Worm (Caenorhabditis elegans) whole organism, L3 larva: ENCODE results near the gene B0280.17.

Source experiments
- R02D3.7 ChIP-seq: fragments of 150-350 bp; optimal IDR thresholded peaks from 2 replicates; lab custom pipeline; 2014; ENCODE audit warnings: missing biosample characterization, missing genetic modification characterization
- aly-2 ChIP-seq: fragments of 150-350 bp; optimal IDR thresholded peaks from 2 replicates; lab custom pipeline; 2014; ENCODE audit warnings: missing biosample characterization, missing genetic modification characterization
- ama-1 ChIP-seq: fragments of 150-350 bp; optimal IDR thresholded peaks from 2 replicates; lab custom pipeline; 2018
- ceh-16 ChIP-seq: sonication (generic microtip); optimal IDR thresholded peaks from 2 replicates; lab custom pipeline; 2017; ENCODE audit warnings: missing biosample characterization, missing genetic modification characterization
- ceh-28 ChIP-seq: fragments of 150-350 bp; optimal IDR thresholded peaks from 2 replicates; lab custom pipeline; 2014; ENCODE audit warnings: missing biosample characterization, missing genetic modification reagents, missing genetic modification characterization
- ceh-9 ChIP-seq: sonication (generic microtip); optimal IDR thresholded peaks from 2 replicates; lab custom pipeline; 2018; ENCODE audit warnings: missing biosample characterization, missing genetic modification characterization
- daf-12 ChIP-seq: fragments of 150-350 bp; optimal IDR thresholded peaks from 2 replicates; lab custom pipeline; 2014; ENCODE audit warnings: missing biosample characterization, missing genetic modification reagents, missing genetic modification characterization
- egl-27 ChIP-seq: sonication (generic microtip); optimal IDR thresholded peaks from 4 replicates; lab custom pipeline; 2017; ENCODE audit warnings: missing biosample characterization, missing genetic modification reagents, missing genetic modification characterization
- elt-1 ChIP-seq: fragments of 150-350 bp; optimal IDR thresholded peaks from 2 replicates; lab custom pipeline; 2014; ENCODE audit warnings: missing biosample characterization, missing genetic modification characterization
- elt-2 ChIP-seq: sonication (generic microtip); optimal IDR thresholded peaks from 2 replicates; lab custom pipeline; 2016; ENCODE audit warnings: missing genetic modification reagents, mild to moderate bottlenecking, missing genetic modification characterization, missing compliant biosample characterization
- elt-3 ChIP-seq, 3 experiments: fragments of 150-350 bp in 1 of 3; sonication (generic microtip) in 2 of 3; optimal IDR thresholded peaks; 2 replicates in 2 of 3; 4 replicates in 1 of 3; lab custom pipeline; 2014 to 2017; ENCODE audit warnings: missing biosample characterization in 3 of 3, missing genetic modification characterization in 3 of 3
- fkh-2 ChIP-seq: fragments of 150-350 bp; optimal IDR thresholded peaks from 2 replicates; lab custom pipeline; 2014; ENCODE audit warnings: missing biosample characterization, missing genetic modification reagents, missing genetic modification characterization
- hmg-11 ChIP-seq: sonication (generic microtip); optimal IDR thresholded peaks from 2 replicates; lab custom pipeline; 2016; ENCODE audit warnings: missing genetic modification characterization, missing compliant biosample characterization
- jun-1 ChIP-seq: fragments of 150-350 bp; optimal IDR thresholded peaks from 2 replicates; lab custom pipeline; 2014; ENCODE audit warnings: missing biosample characterization, missing genetic modification reagents, missing genetic modification characterization
- lin-15B ChIP-seq: fragments of 150-350 bp; optimal IDR thresholded peaks from 2 replicates; lab custom pipeline; 2014; ENCODE audit warnings: missing biosample characterization, missing genetic modification characterization
- lin-39 ChIP-seq: fragments of 150-350 bp; optimal IDR thresholded peaks from 2 replicates; lab custom pipeline; 2018; ENCODE audit warnings: missing biosample characterization, missing genetic modification reagents, missing genetic modification characterization
- mdl-1 ChIP-seq: fragments of 150-350 bp; optimal IDR thresholded peaks from 2 replicates; lab custom pipeline; 2014; ENCODE audit warnings: missing biosample characterization, missing genetic modification characterization
- nfya-1 ChIP-seq: sonication (generic microtip); optimal IDR thresholded peaks from 2 replicates; lab custom pipeline; 2017; ENCODE audit warnings: missing genetic modification characterization, mild to moderate bottlenecking, missing compliant biosample characterization, antibody characterized with exemption, moderate library complexity; ENCODE audit not compliant: insufficient read depth
- nhr-11 ChIP-seq: fragments of 150-350 bp; optimal IDR thresholded peaks from 2 replicates; lab custom pipeline; 2014; ENCODE audit warnings: missing biosample characterization, missing genetic modification characterization
- nhr-12 ChIP-seq: fragments of 150-350 bp; optimal IDR thresholded peaks from 2 replicates; lab custom pipeline; 2014; ENCODE audit warnings: missing biosample characterization, missing genetic modification characterization
- nhr-23 ChIP-seq: fragments of 150-350 bp; optimal IDR thresholded peaks from 2 replicates; lab custom pipeline; 2014; ENCODE audit warnings: missing biosample characterization, missing genetic modification reagents, missing genetic modification characterization
- nhr-25 ChIP-seq: sonication (generic microtip); optimal IDR thresholded peaks from 2 replicates; lab custom pipeline; 2017; ENCODE audit warnings: missing biosample characterization, missing genetic modification characterization
- nhr-28 ChIP-seq: fragments of 150-350 bp; optimal IDR thresholded peaks from 2 replicates; lab custom pipeline; 2014; ENCODE audit warnings: missing biosample characterization, missing genetic modification characterization
- nhr-43 ChIP-seq: sonication (generic microtip); optimal IDR thresholded peaks from 2 replicates; lab custom pipeline; 2016; ENCODE audit warnings: mild to moderate bottlenecking, missing genetic modification characterization, missing compliant biosample characterization; ENCODE audit not compliant: poor library complexity, severe bottlenecking
- nhr-67 ChIP-seq: fragments of 150-350 bp; optimal IDR thresholded peaks from 2 replicates; lab custom pipeline; 2014; ENCODE audit warnings: missing biosample characterization, missing genetic modification characterization
- nhr-76 ChIP-seq: fragments of 150-350 bp; sonication (generic microtip); optimal IDR thresholded peaks from 5 replicates; lab custom pipeline; 2014; ENCODE audit warnings: missing biosample characterization, missing genetic modification characterization
- nhr-77 ChIP-seq: fragments of 150-350 bp; optimal IDR thresholded peaks from 2 replicates; lab custom pipeline; 2014; ENCODE audit warnings: missing biosample characterization, missing genetic modification characterization
- pha-4 ChIP-seq: fragments of 150-350 bp; optimal IDR thresholded peaks from 2 replicates; lab custom pipeline; 2014; ENCODE audit warnings: missing biosample characterization, missing genetic modification reagents, missing genetic modification characterization
- pqm-1 ChIP-seq: fragments of 150-350 bp; optimal IDR thresholded peaks from 2 replicates; lab custom pipeline; 2017; ENCODE audit warnings: missing biosample characterization, missing genetic modification characterization, inconsistent platforms
- sea-2 ChIP-seq: fragments of 150-350 bp; sonication (generic microtip); optimal IDR thresholded peaks from 4 replicates; lab custom pipeline; 2014; ENCODE audit warnings: missing biosample characterization, missing genetic modification reagents, missing genetic modification characterization
- skn-1 ChIP-seq: fragments of 150-350 bp; optimal IDR thresholded peaks from 2 replicates; lab custom pipeline; 2014; ENCODE audit warnings: missing biosample characterization, missing genetic modification characterization
- snpc-4 ChIP-seq: fragments of 150-350 bp; optimal IDR thresholded peaks from 2 replicates; lab custom pipeline; 2014; ENCODE audit warnings: missing biosample characterization, missing genetic modification characterization
- tbx-2 ChIP-seq: sonication (generic microtip); optimal IDR thresholded peaks from 2 replicates; lab custom pipeline; 2016; ENCODE audit warnings: mild to moderate bottlenecking, missing genetic modification characterization, missing compliant biosample characterization
- unc-39 ChIP-seq: sonication (generic microtip); optimal IDR thresholded peaks from 4 replicates; lab custom pipeline; 2017; ENCODE audit warnings: missing biosample characterization, missing genetic modification characterization
- unc-62 ChIP-seq: fragments of 150-350 bp; sonication (generic microtip); optimal IDR thresholded peaks from 4 replicates; lab custom pipeline; 2014; ENCODE audit warnings: missing biosample characterization, missing genetic modification reagents, missing genetic modification characterization
- zag-1 ChIP-seq: fragments of 150-350 bp; optimal IDR thresholded peaks from 2 replicates; lab custom pipeline; 2014; ENCODE audit warnings: missing biosample characterization, missing genetic modification characterization
- ztf-4 ChIP-seq: fragments of 150-350 bp; optimal IDR thresholded peaks from 2 replicates; lab custom pipeline; 2014; ENCODE audit warnings: missing biosample characterization, missing genetic modification characterization

Gene B0280.17

ce11 chrIII:7095156-7095555 lies 40.8 kb downstream of the B0280.17 start, which contains the start of gene nhr-9:
Gene nhr-9 (plus strand): TSS chrIII:7095462.
- TF ChIP-seq nhr-25 = no peak
- TF ChIP-seq tbx-2 (tag; lab: Kevin White, UChicago) = no peak
- peak; percentile 13 for TF ChIP-seq nhr-11
- no peak for TF ChIP-seq jun-1 (tag; lab: Kevin White, UChicago)
- TF ChIP-seq daf-12 (tag; lab: Kevin White, UChicago) = no peak

- no peak for TF ChIP-seq sea-2
- TF ChIP-seq lin-39 = no peak
- no peak for TF ChIP-seq elt-3 (tag; optimal IDR thresholded peaks at IDR 0.05; lab: Kevin White, UChicago)
- TF ChIP-seq skn-1 = no peak
Observed at ce11 chrIII:7091042-7091441, 44.9 kb downstream of the B0280.17 start, which contains the start of gene ZK418.2. Gene ZK418.2 (plus strand): TSS chrIII:7091342.

DNA sequence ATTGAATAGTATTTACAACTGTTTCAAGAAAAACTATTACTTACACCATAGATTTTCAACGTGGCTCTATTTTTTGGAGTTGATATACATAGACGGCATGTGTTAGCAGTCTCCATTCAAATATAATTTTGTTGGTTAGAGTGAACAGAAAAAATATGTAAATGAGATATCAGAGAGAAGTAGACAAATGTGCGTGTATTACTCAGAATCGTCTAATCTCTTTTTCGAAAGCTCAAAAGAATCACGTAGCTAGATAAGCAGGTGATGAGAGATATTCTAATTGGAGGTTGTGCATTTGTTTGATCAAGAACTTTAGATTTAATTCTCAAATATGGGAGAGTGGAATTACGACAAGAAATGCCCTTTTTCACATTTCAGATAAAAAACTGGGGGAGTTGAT lies 45.4 kb downstream of the B0280.17 start, which contains the start of gene ZK418.10:
Gene ZK418.10, minus strand, starts transcription at position 148 of the 400 bp plus-strand sequence.
- TF ChIP-seq fkh-2 (tag; lab: Kevin White, UChicago) = no peak
- no peak for TF ChIP-seq nhr-28 (tag; lab: Kevin White, UChicago)
- TF ChIP-seq zag-1 (tag; lab: Kevin White, UChicago) = no peak
- no peak for TF ChIP-seq jun-1 (tag; lab: Kevin White, UChicago)
- TF ChIP-seq elt-1 (tag; lab: Kevin White, UChicago) = no peak
- no peak for TF ChIP-seq nhr-67
- TF ChIP-seq lin-15B = no peak
- TF ChIP-seq nhr-12 (tag; lab: Kevin White, UChicago) = no peak
- no peak for TF ChIP-seq nhr-77 (tag; lab: Kevin White, UChicago)

DNA sequence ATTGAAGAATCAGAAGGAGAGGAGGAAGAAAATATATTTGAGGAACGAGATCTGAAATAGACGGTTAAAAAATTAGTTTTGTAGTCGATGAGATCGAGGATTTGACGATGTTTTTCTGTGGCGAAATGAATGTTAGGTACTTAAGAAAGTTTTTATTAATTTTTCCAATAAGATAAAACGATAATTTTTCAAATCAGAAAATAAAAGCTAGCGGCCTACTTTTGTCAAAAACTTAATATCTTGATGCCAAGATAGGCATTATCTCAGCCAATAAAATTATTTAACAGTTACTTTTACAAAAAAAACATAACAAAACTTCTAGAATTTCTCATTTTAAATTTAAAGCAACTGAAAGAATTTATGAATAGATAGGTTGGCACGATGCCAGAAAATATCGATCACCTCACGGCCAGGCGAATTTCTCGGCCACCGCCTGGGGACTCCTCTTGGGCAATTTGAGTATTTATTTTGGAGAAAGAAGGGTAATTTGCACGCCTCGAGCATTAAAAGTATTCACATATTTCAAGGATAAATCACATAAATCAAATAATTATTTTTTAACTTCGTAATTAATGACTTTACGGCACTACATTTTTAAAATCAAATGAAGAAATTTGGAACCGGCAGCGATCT lies 48.1 kb downstream of the B0280.17 start, which contains the start of gene fubl-2:
Gene fubl-2, minus strand, starts transcription at position 51 of the 633 bp plus-strand sequence.
- peak; percentile 58 for TF ChIP-seq snpc-4
- no peak for TF ChIP-seq skn-1
- no peak for TF ChIP-seq ceh-9 (tag; lab: Kevin White, UChicago)
- TF ChIP-seq hmg-11 (tag; lab: Kevin White, UChicago) = no peak
- peak; percentile 82 for TF ChIP-seq lin-15B
- TF ChIP-seq elt-2 (tag; lab: Kevin White, UChicago) = peak; percentile 35
- no peak for TF ChIP-seq nhr-12 (tag; lab: Kevin White, UChicago)
- TF ChIP-seq pha-4 = peak; percentile 71
- no peak for TF ChIP-seq unc-39 (tag; lab: Kevin White, UChicago)
- TF ChIP-seq nhr-43 = peak; percentile 83
- no peak for TF ChIP-seq mdl-1
- TF ChIP-seq egl-27 = no peak
- TF ChIP-seq nhr-67 = no peak
- no peak for TF ChIP-seq nhr-76 (tag; lab: Kevin White, UChicago)
- TF ChIP-seq ztf-4 (tag; lab: Kevin White, UChicago) = no peak
- TF ChIP-seq ceh-16 = no peak
- no peak for TF ChIP-seq aly-2 (tag; lab: Kevin White, UChicago)
- no peak for TF ChIP-seq elt-3 (tag; optimal IDR thresholded peaks at IDR 0.05; lab: Kevin White, UChicago)
- TF ChIP-seq ama-1 (lab: Kevin White, UChicago) = no peak
- no peak for TF ChIP-seq nhr-77 (tag; lab: Kevin White, UChicago)
- TF ChIP-seq elt-1 (tag; lab: Kevin White, UChicago) = no peak
- peak; percentile 44 for TF ChIP-seq R02D3.7
- no peak for TF ChIP-seq unc-62
- TF ChIP-seq nhr-25 = peak; percentile 41
- TF ChIP-seq zag-1 (tag; lab: Kevin White, UChicago) = no peak
- peak; percentile 24 for TF ChIP-seq pqm-1 (tag; lab: Kevin White, UChicago)
- no peak for TF ChIP-seq sea-2
- TF ChIP-seq ceh-28 (tag; lab: Kevin White, UChicago) = peak; percentile 73
- TF ChIP-seq nhr-11 = no peak
- TF ChIP-seq lin-39 = peak; percentile 72
- no peak for TF ChIP-seq nhr-23 (tag; lab: Kevin White, UChicago)
- peak; percentile 68 for TF ChIP-seq nfya-1 (tag; lab: Kevin White, UChicago)
- no peak for TF ChIP-seq jun-1 (tag; lab: Kevin White, UChicago)
- TF ChIP-seq, all 47 proteins: peak for 11
